Fruit fly (Drosophila melanogaster) whole organism: ENCODE results near the gene eIF1A.
A peak's percentile ranks its signal among the peaks of the same experiment; 100 is the strongest.

Source experiments
- CG8478 ChIP-seq: fragments of >200 bp; optimal IDR thresholded peaks from 2 replicates; lab custom pipeline; 2018; ENCODE audit warnings: inconsistent platforms
- Dll ChIP-seq: fragments of >200 bp; optimal IDR thresholded peaks from 2 replicates; lab custom pipeline; 2017
- EcR ChIP-seq, 2 experiments: fragments of >200 bp; optimal IDR thresholded peaks; 2 replicates each; lab custom pipeline; 2017; ENCODE audit warnings: missing biosample characterization in 2 of 2, missing genetic modification characterization in 2 of 2, missing genetic modification reagents in 2 of 2
- pan ChIP-seq: fragments of >200 bp; optimal IDR thresholded peaks from 2 replicates; lab custom pipeline; 2017
- psq ChIP-seq: fragments of >200 bp; optimal IDR thresholded peaks from 2 replicates; lab custom pipeline; 2017
- usp ChIP-seq: fragments of >200 bp; optimal IDR thresholded peaks from 2 replicates; lab custom pipeline; 2017; ENCODE audit warnings: missing biosample characterization, missing genetic modification characterization, mixed read lengths

The eIF1A gene

dm6 chr3R:18243718-18244170 is 30.7 kb upstream of the eIF1A start:
- TF ChIP-seq Dll (no peak), psq (lab: Kevin White, UChicago) (no peak)

- no peak for TF ChIP-seq usp (GFP tag; lab: Kevin White, UChicago)
- peak; percentile 93 for TF ChIP-seq Dll
- TF ChIP-seq psq (lab: Kevin White, UChicago) = no peak
- no peak for TF ChIP-seq pan
- peak; percentile 89 for TF ChIP-seq CG8478 (lab: Kevin White, UChicago)
- peak in 1 of 2 experiments; percentile 79 for TF ChIP-seq EcR (GFP tag; optimal IDR thresholded peaks at IDR 0.05; lab: Kevin White, UChicago)
These were observed 30.1 kb upstream of the eIF1A start for dm6 chr3R:18244171-18245043.

DNA sequence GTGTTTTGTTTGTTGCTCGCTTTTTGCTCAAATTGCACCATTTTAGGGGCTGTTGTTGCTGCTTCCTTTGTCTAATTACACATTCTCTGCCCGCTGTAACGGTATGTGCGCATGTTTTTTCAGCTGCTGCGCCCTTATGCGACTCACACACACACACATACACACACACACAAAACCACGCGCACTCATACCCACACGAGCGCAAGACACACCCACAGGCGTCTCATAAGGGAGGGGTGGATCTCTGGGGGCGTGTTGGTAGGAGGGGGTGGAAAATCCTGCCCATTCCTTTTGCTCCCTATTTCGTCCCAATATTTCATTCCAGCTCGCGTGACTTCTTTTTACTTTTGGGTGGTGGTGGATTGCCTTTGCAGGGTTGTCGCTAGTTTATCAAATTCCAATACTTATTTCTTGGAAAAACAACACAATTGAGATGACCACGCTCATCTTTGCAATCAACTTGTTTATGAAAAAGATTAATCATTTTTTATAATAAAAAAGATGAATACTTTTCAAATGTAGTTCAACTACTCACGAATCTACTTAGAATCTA is 29.3 kb upstream of the eIF1A start:
- no peak for TF ChIP-seq usp (GFP tag; lab: Kevin White, UChicago)
- no peak for TF ChIP-seq pan
- no peak for TF ChIP-seq psq (lab: Kevin White, UChicago)
- TF ChIP-seq Dll = no peak
- TF ChIP-seq CG8478 (lab: Kevin White, UChicago) = no peak
- no peak for TF ChIP-seq EcR (GFP tag; optimal IDR thresholded peaks at IDR 0.05; lab: Kevin White, UChicago)

dm6 chr3R:18246041-18246440 is 28.4 kb upstream of the eIF1A start:
- TF ChIP-seq usp (GFP tag; lab: Kevin White, UChicago) = no peak
- TF ChIP-seq Dll = no peak
- TF ChIP-seq pan = no peak
- TF ChIP-seq CG8478 (lab: Kevin White, UChicago) = no peak
- no peak for TF ChIP-seq EcR (GFP tag; optimal IDR thresholded peaks at IDR 0.05; lab: Kevin White, UChicago)
- no peak for TF ChIP-seq psq (lab: Kevin White, UChicago)

DNA sequence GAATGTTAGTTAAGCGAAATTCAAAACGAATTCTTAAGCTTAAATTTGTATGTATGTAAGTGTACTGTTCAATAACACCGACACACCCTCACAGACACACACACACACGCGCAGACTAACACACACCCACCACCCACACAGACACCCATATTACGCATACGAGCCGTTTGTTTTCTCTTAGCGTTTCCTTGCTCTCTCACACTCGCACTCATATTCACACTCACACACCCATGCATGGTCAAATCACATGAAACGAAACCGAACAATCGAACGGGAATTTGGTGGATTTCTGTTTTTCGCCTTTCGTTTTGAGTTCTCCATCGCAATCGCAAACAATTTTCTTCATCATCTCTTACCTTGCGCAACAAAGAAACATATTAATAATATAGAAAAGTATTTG is 25.2 kb upstream of the eIF1A start:
- TF ChIP-seq psq (lab: Kevin White, UChicago) (no peak), usp (GFP tag; lab: Kevin White, UChicago) (no peak), CG8478 (lab: Kevin White, UChicago) (no peak), pan (no peak), EcR (GFP tag; optimal IDR thresholded peaks at IDR 0.05; lab: Kevin White, UChicago) (no peak), Dll (no peak)

DNA sequence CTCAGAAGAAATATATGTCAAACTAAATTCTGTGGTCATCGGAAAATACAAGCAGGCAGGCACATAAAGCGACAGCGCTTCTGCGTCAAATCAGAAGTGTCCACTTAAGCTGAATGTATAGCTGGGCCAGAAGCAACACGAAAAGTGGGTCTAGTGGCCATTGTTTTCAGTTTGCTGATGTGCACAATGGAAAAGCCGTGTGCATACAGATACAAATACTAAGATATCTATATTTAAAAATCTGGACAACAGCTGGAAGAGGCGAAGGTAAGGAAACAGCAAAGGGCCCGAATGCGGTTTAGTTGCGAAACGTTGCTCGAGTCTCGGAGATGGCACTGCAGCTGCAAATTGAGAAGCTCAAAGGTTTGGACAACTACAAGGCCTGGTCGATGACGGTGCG is 23.6 kb upstream of the eIF1A start, which contains the start of gene CG18598:
Gene CG18598, plus strand, starts transcription at position 301 of the 400 bp plus-strand sequence.
- no peak for TF ChIP-seq Dll
- no peak for TF ChIP-seq CG8478 (lab: Kevin White, UChicago)
- no peak for TF ChIP-seq EcR (GFP tag; optimal IDR thresholded peaks at IDR 0.05; lab: Kevin White, UChicago)
- TF ChIP-seq pan = no peak
- no peak for TF ChIP-seq psq (lab: Kevin White, UChicago)
- TF ChIP-seq usp (GFP tag; lab: Kevin White, UChicago) = no peak

- TF ChIP-seq psq (lab: Kevin White, UChicago) (no peak), EcR (GFP tag; optimal IDR thresholded peaks at IDR 0.05; lab: Kevin White, UChicago) (no peak), Dll (no peak)
These were observed 22.6 kb upstream of the eIF1A start for dm6 chr3R:18251876-18252275.

DNA sequence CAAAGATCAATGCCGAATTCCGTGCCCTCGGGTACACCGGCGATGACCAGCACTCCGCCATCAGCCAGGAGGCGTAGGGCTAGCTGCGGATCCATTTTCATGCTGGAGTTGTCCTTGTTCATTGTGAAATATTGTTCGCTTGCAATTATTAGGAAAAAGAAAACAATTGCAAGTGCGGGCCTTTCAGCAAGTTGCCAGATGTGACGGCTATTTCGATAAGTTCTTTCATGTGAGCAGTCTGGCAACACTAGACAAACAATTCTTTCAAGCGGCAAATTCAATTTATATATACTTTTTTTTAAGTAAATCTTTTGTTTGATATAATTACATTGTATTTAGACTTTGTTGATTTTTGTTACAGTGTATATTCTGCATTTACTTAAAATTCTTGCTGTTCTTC is 21.9 kb upstream of the eIF1A start, which contains the start of gene CG12320:
Gene CG12320, minus strand, starts transcription at position 157 of the 400 bp plus-strand sequence.
- TF ChIP-seq CG8478 (lab: Kevin White, UChicago) (no peak), psq (lab: Kevin White, UChicago) (no peak), pan (no peak), Dll (no peak), usp (GFP tag; lab: Kevin White, UChicago) (no peak), EcR (GFP tag; optimal IDR thresholded peaks at IDR 0.05; lab: Kevin White, UChicago) (no peak)

DNA sequence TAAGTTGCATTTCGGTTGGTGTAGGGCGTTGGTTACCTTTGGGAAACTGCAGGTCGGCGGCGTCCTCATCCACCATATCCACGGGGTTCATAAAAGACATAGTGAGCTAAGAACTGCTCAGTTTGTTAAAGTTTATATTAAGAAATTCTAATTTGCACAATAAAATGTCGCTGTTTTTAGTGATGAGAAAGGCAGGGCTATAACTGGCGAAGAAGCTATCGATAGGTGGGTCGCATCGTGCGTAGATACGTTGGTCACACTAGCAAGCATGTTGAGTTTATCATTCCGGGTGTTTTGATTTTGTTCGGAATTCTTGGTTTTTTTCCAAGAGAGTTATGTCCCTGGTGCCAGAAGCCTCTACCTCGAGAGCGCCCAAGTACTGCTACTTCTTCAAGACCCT is 19.2 kb upstream of the eIF1A start, which contains the start of the genes Ada2a, Polr2D, Tgs1 and moi:
Gene Ada2a, minus strand, starts transcription at position 207 of the 400 bp plus-strand sequence.
Gene Polr2D, minus strand, starts transcription at position 207 of the 400 bp plus-strand sequence.
Gene Tgs1, plus strand, starts transcription at position 250 of the 400 bp plus-strand sequence.
Gene moi, plus strand, starts transcription at position 250 of the 400 bp plus-strand sequence.
- TF ChIP-seq psq (lab: Kevin White, UChicago) (no peak), EcR (GFP tag; optimal IDR thresholded peaks at IDR 0.05; lab: Kevin White, UChicago) (no peak), CG8478 (lab: Kevin White, UChicago) (no peak), Dll (no peak), pan (no peak), usp (GFP tag; lab: Kevin White, UChicago) (no peak)

DNA sequence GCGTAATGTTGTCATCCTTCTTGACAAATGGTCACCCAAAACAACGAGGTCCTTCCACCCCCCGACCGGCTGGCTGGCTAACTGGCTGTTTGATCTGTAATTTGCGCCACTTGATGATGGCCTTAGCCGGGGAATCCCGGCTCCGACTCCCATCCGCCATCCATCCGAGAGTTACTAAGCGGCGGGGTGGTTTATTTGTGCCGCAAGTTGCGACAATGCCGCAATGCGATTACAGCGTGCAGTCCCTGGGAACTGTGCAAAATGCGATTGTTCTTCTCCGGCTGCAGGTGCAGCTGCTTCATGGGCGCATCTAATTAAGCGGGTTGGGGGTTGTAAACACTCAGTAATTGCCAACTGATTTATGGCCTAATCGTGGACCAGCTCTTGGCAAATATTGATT is 14.4 kb upstream of the eIF1A start:
- TF ChIP-seq pan (no peak), usp (GFP tag; lab: Kevin White, UChicago) (no peak), EcR (GFP tag; optimal IDR thresholded peaks at IDR 0.05; lab: Kevin White, UChicago) (no peak), psq (lab: Kevin White, UChicago) (no peak), Dll (no peak), CG8478 (lab: Kevin White, UChicago) (no peak)

- TF ChIP-seq usp (GFP tag; lab: Kevin White, UChicago) (no peak), Dll (no peak)
These were observed 12.9 kb upstream of the eIF1A start for dm6 chr3R:18261602-18262001.

DNA sequence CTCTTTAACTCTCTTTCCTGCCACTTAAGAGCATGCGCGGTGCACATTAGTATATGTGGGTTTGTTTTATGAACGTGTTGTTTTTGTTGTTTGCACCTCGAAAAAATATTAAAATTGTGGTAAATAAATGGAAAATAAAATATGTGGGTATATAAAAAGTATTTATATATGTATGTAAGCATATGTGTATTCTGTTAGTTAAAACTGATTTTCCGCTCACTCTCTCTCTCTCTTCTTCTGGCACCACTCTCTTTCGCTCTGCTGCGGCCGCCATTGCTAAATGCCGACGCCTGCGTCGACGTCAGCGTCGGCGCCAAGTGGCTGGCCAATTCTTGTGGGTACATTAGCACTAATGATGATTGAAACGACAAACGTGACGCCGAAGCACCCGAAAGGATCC is 9.2 kb upstream of the eIF1A start:
- TF ChIP-seq psq (lab: Kevin White, UChicago) = no peak
- no peak for TF ChIP-seq pan
- TF ChIP-seq EcR (GFP tag; optimal IDR thresholded peaks at IDR 0.05; lab: Kevin White, UChicago) = no peak
- no peak for TF ChIP-seq Dll
- TF ChIP-seq CG8478 (lab: Kevin White, UChicago) = no peak
- no peak for TF ChIP-seq usp (GFP tag; lab: Kevin White, UChicago)
